Worm (Caenorhabditis elegans) whole organism, L4 larva: ENCODE measurements around the gene C05E11.6.
A peak's percentile ranks its signal among the peaks of the same experiment; 100 is the strongest.

Experiments
- D1046.2 ChIP-seq: fragments of 200-800 bp; sonication (Bioruptor generic); IDR thresholded peaks from 2 replicates; pipeline ENCODE4 v1.3.6; 2022; ENCODE audit warnings: missing genetic modification characterization, missing compliant biosample characterization
- F37D6.2 ChIP-seq: sonication (generic microtip); optimal IDR thresholded peaks from 2 replicates; lab custom pipeline; 2016; ENCODE audit warnings: mild to moderate bottlenecking, missing genetic modification characterization, missing compliant biosample characterization
- F44E2.7 ChIP-seq: fragments of 200-800 bp; sonication (Bioruptor generic); IDR thresholded peaks from 2 replicates; pipeline ENCODE4 v2.1.2; 2022; ENCODE audit warnings: missing genetic modification characterization, missing compliant biosample characterization
- T20F7.1 ChIP-seq: fragments of 200-800 bp; sonication (Bioruptor generic); optimal IDR thresholded peaks from 2 replicates; lab custom pipeline; 2018; ENCODE audit warnings: mild to moderate bottlenecking, missing genetic modification characterization, missing compliant biosample characterization
- T26A8.4 ChIP-seq: fragments of 200-800 bp; sonication (Bioruptor generic); IDR thresholded peaks from 2 replicates; pipeline ENCODE4 v1.3.6; 2022; ENCODE audit warnings: missing genetic modification characterization, missing compliant biosample characterization
- aly-2 ChIP-seq: sonication (generic microtip); optimal IDR thresholded peaks from 2 replicates; lab custom pipeline; 2018; ENCODE audit warnings: missing biosample characterization, missing genetic modification characterization
- ceh-32 ChIP-seq: sonication (generic microtip); optimal IDR thresholded peaks from 2 replicates; lab custom pipeline; 2016; ENCODE audit warnings: mild to moderate bottlenecking, missing genetic modification characterization, missing compliant biosample characterization; ENCODE audit not compliant: poor library complexity
- cey-2 ChIP-seq: sonication (generic microtip); optimal IDR thresholded peaks from 3 replicates; lab custom pipeline; 2017; ENCODE audit warnings: missing genetic modification characterization, mild to moderate bottlenecking, missing compliant biosample characterization, antibody characterized with exemption, borderline replicate concordance; ENCODE audit not compliant: insufficient read depth
- ctbp-1 ChIP-seq: fragments of 200-800 bp; sonication (Bioruptor generic); IDR thresholded peaks from 2 replicates; pipeline ENCODE4 v1.3.6; 2022; ENCODE audit warnings: missing genetic modification reagents, missing genetic modification characterization, missing compliant biosample characterization
- daf-19 ChIP-seq: fragments of 200-800 bp; sonication (Bioruptor generic); conservative IDR thresholded peaks from 2 replicates; pipeline ENCODE4 v1.3.6; 2022; ENCODE audit warnings: missing genetic modification characterization, missing compliant biosample characterization
- egl-43 ChIP-seq: fragments of 200-800 bp; sonication (Bioruptor generic); IDR thresholded peaks from 2 replicates; pipeline ENCODE4 v1.3.6; 2022; ENCODE audit warnings: missing genetic modification reagents, missing genetic modification characterization, missing compliant biosample characterization
- fkh-10 ChIP-seq: fragments of 150-350 bp; optimal IDR thresholded peaks from 2 replicates; lab custom pipeline; 2014; ENCODE audit warnings: missing biosample characterization, missing genetic modification reagents, missing genetic modification characterization
- hlh-11 ChIP-seq: fragments of 200-800 bp; sonication (Bioruptor generic); optimal IDR thresholded peaks from 2 replicates; lab custom pipeline; 2018; ENCODE audit warnings: mild to moderate bottlenecking, missing genetic modification characterization, missing compliant biosample characterization
- hlh-30 ChIP-seq: sonication (generic microtip); optimal IDR thresholded peaks from 2 replicates; lab custom pipeline; 2017; ENCODE audit warnings: antibody characterized with exemption, mild to moderate bottlenecking, missing genetic modification characterization, missing compliant biosample characterization; ENCODE audit not compliant: insufficient read depth
- hmg-1.1 ChIP-seq: fragments of 200-800 bp; sonication (Bioruptor generic); IDR thresholded peaks from 2 replicates; pipeline ENCODE4 v1.3.6; 2022; ENCODE audit warnings: missing genetic modification reagents, missing genetic modification characterization, missing compliant biosample characterization
- lim-7 ChIP-seq: fragments of 200-800 bp; sonication (Bioruptor generic); IDR thresholded peaks from 2 replicates; pipeline ENCODE4 v1.3.6; 2022; ENCODE audit warnings: missing genetic modification characterization, missing compliant biosample characterization
- lin-15B ChIP-seq: fragments of 150-350 bp; sonication (generic microtip); optimal IDR thresholded peaks from 3 replicates; lab custom pipeline; 2014; ENCODE audit warnings: missing biosample characterization, missing genetic modification characterization
- lin-39 ChIP-seq: fragments of 150-350 bp; optimal IDR thresholded peaks from 2 replicates; lab custom pipeline; 2014; ENCODE audit warnings: missing biosample characterization, missing genetic modification reagents, missing genetic modification characterization
- mdt-29 ChIP-seq: fragments of 200-800 bp; sonication (Bioruptor generic); IDR thresholded peaks from 2 replicates; pipeline ENCODE4 v1.3.6; 2022; ENCODE audit warnings: missing genetic modification reagents, missing genetic modification characterization, missing compliant biosample characterization
- mes-2 ChIP-seq: sonication (generic microtip); optimal IDR thresholded peaks from 2 replicates; lab custom pipeline; 2016; ENCODE audit warnings: missing genotype, mild to moderate bottlenecking, missing genetic modification characterization, missing compliant biosample characterization; ENCODE audit not compliant: poor library complexity, severe bottlenecking
- mxl-2 ChIP-seq: fragments of 200-800 bp; sonication (Bioruptor generic); conservative IDR thresholded peaks from 2 replicates; pipeline ENCODE4 v1.3.6; 2022; ENCODE audit warnings: missing genetic modification reagents, missing genetic modification characterization, missing compliant biosample characterization
- mxl-3 ChIP-seq: fragments of 200-800 bp; sonication (Bioruptor generic); optimal IDR thresholded peaks from 2 replicates; lab custom pipeline; 2018; ENCODE audit warnings: mild to moderate bottlenecking, missing genetic modification characterization, missing compliant biosample characterization
- nhr-25 ChIP-seq: sonication (generic microtip); optimal IDR thresholded peaks from 2 replicates; lab custom pipeline; 2017; ENCODE audit warnings: missing genetic modification characterization, mild to moderate bottlenecking, missing compliant biosample characterization, antibody characterized with exemption, moderate library complexity, borderline replicate concordance; ENCODE audit not compliant: insufficient read depth
- nhr-28 ChIP-seq: fragments of 150-350 bp; optimal IDR thresholded peaks from 2 replicates; lab custom pipeline; 2014; ENCODE audit warnings: missing biosample characterization, missing genetic modification characterization
- nhr-41 ChIP-seq: fragments of 200-800 bp; sonication (Bioruptor generic); IDR thresholded peaks from 2 replicates; pipeline ENCODE4 v1.3.6; 2022; ENCODE audit warnings: missing genetic modification reagents, missing genetic modification characterization, missing compliant biosample characterization
- pqm-1 ChIP-seq: sonication (generic microtip); optimal IDR thresholded peaks from 2 replicates; lab custom pipeline; 2017; ENCODE audit warnings: missing biosample characterization, missing genetic modification characterization
- rbr-2 ChIP-seq: sonication (generic microtip); optimal IDR thresholded peaks from 2 replicates; lab custom pipeline; 2016; ENCODE audit warnings: missing genotype, missing genetic modification characterization, missing compliant biosample characterization
- saeg-2 ChIP-seq: fragments of 200-800 bp; sonication (Bioruptor generic); IDR thresholded peaks from 2 replicates; pipeline ENCODE4 v1.3.6; 2022; ENCODE audit warnings: missing genetic modification reagents, missing genetic modification characterization, missing compliant biosample characterization
- spr-3 ChIP-seq: fragments of 200-800 bp; sonication (Bioruptor generic); optimal IDR thresholded peaks from 2 replicates; lab custom pipeline; 2018; ENCODE audit warnings: mild to moderate bottlenecking, missing genetic modification characterization, missing compliant biosample characterization
- tag-97 ChIP-seq: fragments of 200-800 bp; sonication (Bioruptor generic); IDR thresholded peaks from 2 replicates; pipeline ENCODE4 v1.3.6; 2022; ENCODE audit warnings: missing genetic modification characterization, missing compliant biosample characterization
- unc-62 ChIP-seq, 3 experiments: fragments of 150-350 bp in 1 of 3; sonication (generic microtip); optimal IDR thresholded peaks in 2 of 3; peaks in 1 of 3; 1 replicate in 1 of 3; 2 replicates in 2 of 3; lab custom pipeline; 2014 to 2017; ENCODE audit warnings: missing biosample characterization in 3 of 3, missing genetic modification characterization in 3 of 3, missing genetic modification reagents in 3 of 3, missing genotype in 1 of 3
- zfp-2 ChIP-seq: sonication (generic microtip); optimal IDR thresholded peaks from 2 replicates; lab custom pipeline; 2016; ENCODE audit warnings: mild to moderate bottlenecking, missing genetic modification characterization, missing compliant biosample characterization
- zip-2 ChIP-seq: fragments of 150-350 bp; optimal IDR thresholded peaks from 2 replicates; lab custom pipeline; 2014; ENCODE audit warnings: missing biosample characterization, missing genetic modification characterization

Gene C05E11.6

DNA sequence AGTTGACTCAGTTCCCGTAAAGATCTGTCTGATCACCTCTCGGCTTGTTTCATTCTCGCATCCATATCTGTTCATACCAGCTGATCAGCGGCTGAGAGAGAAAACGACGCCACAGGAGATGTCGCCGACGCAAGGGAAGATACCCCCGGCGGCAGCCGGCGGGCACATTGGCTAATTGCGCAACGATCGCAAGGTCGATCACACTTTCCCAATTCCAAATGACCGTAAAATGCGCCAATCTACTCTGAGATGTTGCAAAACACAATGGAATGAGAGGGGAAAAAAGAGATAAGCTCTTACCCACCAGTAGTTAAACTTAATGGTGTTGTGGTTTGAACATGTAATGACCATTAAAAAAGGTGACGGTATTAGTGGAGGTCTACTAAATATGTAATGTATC is 11.0 kb upstream of the C05E11.6 start (continued):
- TF ChIP-seq mes-2 (tag; lab: Kevin White, UChicago) (no peak), spr-3 (GFP tag; lab: Kevin White, UChicago) (no peak), mxl-3 (GFP tag; lab: Kevin White, UChicago) (peak; percentile 13), lin-15B (tag; lab: Kevin White, UChicago) (no peak), fkh-10 (GFP tag; lab: Kevin White, UChicago) (no peak), T20F7.1 (GFP tag; lab: Kevin White, UChicago) (no peak), aly-2 (tag; lab: Kevin White, UChicago) (no peak), saeg-2 (no peak), ctbp-1 (no peak), egl-43 (GFP tag; lab: Robert Waterston, UW) (peak; percentile 57; the same call in 1 of the 2 replicates), tag-97 (no peak), lin-39 (tag; lab: Kevin White, UChicago) (no peak), pqm-1 (tag; lab: Kevin White, UChicago) (no peak), D1046.2 (GFP tag; lab: Robert Waterston, UW) (no peak), zfp-2 (tag; lab: Kevin White, UChicago) (no peak), mdt-29 (GFP tag; lab: Robert Waterston, UW) (no peak), F44E2.7 (GFP tag; lab: Robert Waterston, UW) (no peak), nhr-41 (GFP tag; lab: Robert Waterston, UW) (no peak), lim-7 (no peak), hlh-30 (tag; lab: Kevin White, UChicago) (peak; percentile 19), hmg-1.1 (no peak), zip-2 (tag; lab: Kevin White, UChicago) (no peak), T26A8.4 (GFP tag; lab: Robert Waterston, UW) (no peak), hlh-11 (tag; lab: Kevin White, UChicago) (peak; percentile 26)
- TF ChIP-seq, all 104 proteins: peak for 6

DNA sequence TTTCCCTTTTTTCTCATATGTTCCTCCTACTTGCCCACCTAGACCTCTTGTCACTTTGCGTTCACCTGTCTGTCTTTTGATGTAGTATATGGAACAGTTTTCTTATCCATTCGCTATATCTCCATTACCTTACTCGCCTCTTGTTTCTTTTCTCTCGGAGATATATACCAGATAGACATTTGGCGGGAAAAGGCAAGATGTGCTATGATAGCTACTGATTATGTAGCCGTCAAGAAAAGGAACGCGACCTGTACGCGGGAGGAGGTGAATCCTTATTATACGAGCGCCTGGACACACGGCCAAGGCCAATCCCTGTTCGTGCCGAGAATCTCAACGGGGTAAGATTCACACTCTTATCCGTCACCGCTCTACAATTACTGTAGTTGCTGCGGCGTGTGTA is 8.9 kb upstream of the C05E11.6 start:
- TF ChIP-seq mxl-2 (no peak), F44E2.7 (GFP tag; lab: Robert Waterston, UW) (0 out of 2 replicates have a peak, but pooled peaks have one; percentile 13)

DNA sequence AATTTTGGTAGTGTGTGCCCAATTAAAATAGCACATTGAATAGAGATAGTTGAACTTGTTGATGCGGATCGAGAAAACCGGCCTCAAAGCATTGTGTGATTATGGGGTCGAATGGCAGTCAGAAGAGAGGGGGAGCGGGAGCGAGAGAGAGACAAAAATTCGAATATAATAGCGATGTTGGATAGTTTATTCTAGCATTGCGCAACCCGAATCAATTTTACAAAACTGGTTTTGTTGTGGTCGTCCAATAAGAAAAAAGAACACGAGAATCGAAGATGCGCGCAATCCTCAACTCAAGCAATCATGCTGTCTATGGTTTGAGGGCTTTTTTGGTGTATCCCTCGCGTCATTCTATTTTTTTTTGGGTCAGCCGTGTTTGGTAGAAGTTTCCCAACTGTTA is 8.5 kb upstream of the C05E11.6 start:
- TF ChIP-seq F37D6.2 (tag; lab: Kevin White, UChicago) (no peak), spr-3 (GFP tag; lab: Kevin White, UChicago) (no peak), nhr-28 (tag; lab: Kevin White, UChicago) (peak; percentile 5)

DNA sequence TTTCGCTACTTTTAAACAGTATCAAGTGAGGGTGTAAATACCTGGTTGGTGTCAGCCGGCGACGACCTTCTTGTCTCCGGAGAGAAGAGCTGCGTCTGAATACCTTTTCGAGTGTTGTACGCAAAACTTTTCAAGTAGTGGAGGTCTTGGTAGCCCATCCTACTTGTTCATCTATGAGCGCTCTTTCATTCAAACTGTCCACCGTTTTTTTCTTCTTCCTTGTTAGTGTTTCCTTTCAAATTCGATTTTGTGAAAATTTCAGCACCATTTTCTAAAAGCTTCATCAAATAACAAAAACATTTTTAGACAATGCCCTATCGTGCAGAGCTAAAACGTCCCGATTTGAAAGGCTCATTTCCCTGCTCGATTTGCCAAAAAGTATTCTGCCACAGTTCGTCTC is 7.6 kb upstream of the C05E11.6 start, which contains the start of gene ham-2:
Gene ham-2, plus strand, starts transcription at position 301 of the 400 bp plus-strand sequence.
- TF ChIP-seq rbr-2 (tag; lab: Kevin White, UChicago) (no peak), unc-62 (GFP tag; optimal IDR thresholded peaks at IDR 0.05 in 1 of 2; lab: Kevin White, UChicago) (peak in 1 of 2 experiments; percentile 79), unc-62 (tag; optimal IDR thresholded peaks at IDR 0.05; lab: Kevin White, UChicago) (no peak), zip-2 (tag; lab: Kevin White, UChicago) (no peak), daf-19 (GFP tag; lab: Robert Waterston, UW) (no peak), ceh-32 (tag; lab: Kevin White, UChicago) (no peak), saeg-2 (no peak)

DNA sequence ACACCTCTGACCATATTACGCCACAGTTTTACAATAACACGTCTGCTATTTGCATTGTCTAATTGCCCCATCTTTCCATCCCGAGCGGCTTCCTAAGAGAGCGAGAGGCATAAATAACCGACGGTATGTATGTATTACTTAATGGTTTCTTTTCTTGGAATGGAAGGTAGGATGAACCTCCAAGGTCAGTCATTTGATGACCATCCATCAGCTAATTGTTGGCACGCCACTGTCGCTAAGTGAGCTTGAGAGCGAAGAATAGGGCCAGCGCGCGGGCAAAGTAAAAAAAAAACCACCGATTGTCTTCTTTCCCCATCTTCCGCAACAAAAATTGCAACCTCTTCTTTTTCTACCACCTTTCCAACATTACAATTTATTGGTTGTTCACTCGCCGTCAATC is 5.9 kb upstream of the C05E11.6 start:
- peak; percentile 40; the same call in 1 of the 2 replicates for TF ChIP-seq egl-43 (GFP tag; lab: Robert Waterston, UW)
- TF ChIP-seq cey-2 (tag; lab: Kevin White, UChicago): no peak
- peak; percentile 11 for TF ChIP-seq nhr-25 (tag; lab: Kevin White, UChicago)
- TF ChIP-seq, all 104 proteins: peak for 2
